Fruit fly (Drosophila melanogaster): ENCODE results near the gene mRpS26.

mRpS26 gene

DNA sequence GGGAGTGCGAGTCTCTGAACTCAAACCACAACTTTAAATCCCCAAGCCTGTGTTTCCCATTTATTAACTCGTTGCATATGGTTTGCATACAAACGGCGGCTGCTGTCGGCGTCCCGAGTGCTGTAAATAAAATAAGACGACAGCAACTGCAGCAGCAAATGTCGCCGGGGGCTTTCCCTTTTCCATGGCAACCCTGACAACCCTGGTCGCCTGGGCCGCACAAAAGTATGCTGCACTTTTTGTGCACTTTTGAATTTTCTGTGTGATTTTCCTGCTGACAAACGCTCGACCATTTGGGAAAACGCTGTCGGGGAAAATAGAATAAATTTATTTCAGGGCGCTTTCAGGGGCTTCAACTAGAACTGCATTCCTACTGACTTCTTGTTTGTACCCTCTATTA is 47.8 kb downstream of the mRpS26 start:
- TF ChIP-seq fd96Ca (GFP tag; IDR thresholded peaks at IDR 0.05) (0 out of 3 replicates have a peak, but pooled peaks have one; percentile 35), Ets98B (GFP tag; IDR thresholded peaks at IDR 0.05) (0 out of 2 replicates have a peak, but pooled peaks have one; percentile 28), CG4496 (GFP tag; IDR thresholded peaks at IDR 0.05) (peak; percentile 73), Pif1B (GFP tag; optimal IDR thresholded peaks at IDR 0.05) (no peak)
